Fruit fly (Drosophila melanogaster) whole organism, adult: Measurements from ENCODE around the gene CG42467.

ENCODE experiments used
- CG11617 ChIP-seq: fragments of 200-800 bp; sonication (Bioruptor generic); optimal IDR thresholded peaks from 2 replicates; lab custom pipeline; 2017; ENCODE audit warnings: mild to moderate bottlenecking, missing biosample characterization, missing genetic modification reagents, missing genetic modification characterization
- CG12768 ChIP-seq: fragments of 200-800 bp; sonication (Bioruptor generic); optimal IDR thresholded peaks from 2 replicates; lab custom pipeline; 2017; ENCODE audit warnings: missing biosample characterization, missing genetic modification characterization, mild to moderate bottlenecking, moderate library complexity, missing genetic modification reagents
- CG14711 ChIP-seq: fragments of 200-800 bp; sonication (Bioruptor generic); optimal IDR thresholded peaks from 2 replicates; lab custom pipeline; 2018; ENCODE audit warnings: missing biosample characterization, mild to moderate bottlenecking, missing genetic modification characterization, moderate library complexity
- CG1620 ChIP-seq: fragments of 200-800 bp; sonication (Bioruptor generic); optimal IDR thresholded peaks from 2 replicates; lab custom pipeline; 2016; ENCODE audit warnings: missing biosample characterization, missing genetic modification characterization
- CG33017 ChIP-seq: fragments of 200-800 bp; sonication (Bioruptor generic); optimal IDR thresholded peaks from 2 replicates; lab custom pipeline; 2018; ENCODE audit warnings: missing biosample characterization, mild to moderate bottlenecking, missing genetic modification characterization, moderate library complexity
- CG5204 ChIP-seq: fragments of 200-800 bp; sonication (Bioruptor generic); optimal IDR thresholded peaks from 2 replicates; lab custom pipeline; 2016; ENCODE audit warnings: missing biosample characterization, missing genetic modification characterization
- CG7045 ChIP-seq: fragments of 200-800 bp; sonication (Bioruptor generic); optimal IDR thresholded peaks from 2 replicates; lab custom pipeline; 2017; ENCODE audit warnings: missing biosample characterization, mild to moderate bottlenecking, missing genetic modification characterization
- CG7101 ChIP-seq: fragments of 200-800 bp; sonication (Bioruptor generic); optimal IDR thresholded peaks from 2 replicates; lab custom pipeline; 2018; ENCODE audit warnings: missing biosample characterization, mild to moderate bottlenecking, missing genetic modification characterization, moderate library complexity
- Clk ChIP-seq: fragments of 200-800 bp; sonication (Bioruptor generic); optimal IDR thresholded peaks from 2 replicates; lab custom pipeline; 2017; ENCODE audit warnings: missing biosample characterization, missing genetic modification characterization
- Crg-1 ChIP-seq: fragments of 200-800 bp; sonication (Bioruptor generic); optimal IDR thresholded peaks from 2 replicates; lab custom pipeline; 2016; ENCODE audit warnings: missing biosample characterization, missing genetic modification characterization
- Hr96 ChIP-seq: fragments of 200-800 bp; sonication (Bioruptor generic); optimal IDR thresholded peaks from 2 replicates; lab custom pipeline; 2016; ENCODE audit warnings: missing biosample characterization, missing genetic modification characterization
- Mnt ChIP-seq: fragments of 200-800 bp; sonication (Bioruptor generic); optimal IDR thresholded peaks from 2 replicates; lab custom pipeline; 2016; ENCODE audit warnings: missing biosample characterization, mild to moderate bottlenecking, missing genetic modification characterization
- bab1 ChIP-seq: fragments of 200-800 bp; sonication (Bioruptor generic); optimal IDR thresholded peaks from 3 replicates; lab custom pipeline; 2019; ENCODE audit warnings: missing biosample characterization, mild to moderate bottlenecking, missing genetic modification characterization, moderate library complexity
- cic ChIP-seq: fragments of 200-800 bp; sonication (Bioruptor generic); optimal IDR thresholded peaks from 2 replicates; lab custom pipeline; 2017; ENCODE audit warnings: missing biosample characterization, mild to moderate bottlenecking, missing genetic modification characterization, moderate library complexity
- cnc ChIP-seq, 2 experiments: fragments of >200 bp; optimal IDR thresholded peaks; 2 replicates each; lab custom pipeline; 2017
- kay ChIP-seq: fragments of 200-800 bp; sonication (Bioruptor generic); peaks from one replicate; lab custom pipeline; 2016; ENCODE audit warnings: missing biosample characterization, missing genetic modification characterization, borderline replicate concordance
- ovo ChIP-seq: fragments of 200-800 bp; sonication (Bioruptor generic); optimal IDR thresholded peaks from 2 replicates; lab custom pipeline; 2016; ENCODE audit warnings: missing biosample characterization, missing genetic modification characterization
- pad ChIP-seq: fragments of 200-800 bp; sonication (Bioruptor generic); optimal IDR thresholded peaks from 3 replicates; lab custom pipeline; 2017; ENCODE audit warnings: missing biosample characterization, missing genetic modification characterization, mild to moderate bottlenecking, moderate library complexity, missing genetic modification reagents
- tj ChIP-seq: fragments of 200-800 bp; sonication (Bioruptor generic); optimal IDR thresholded peaks from 3 replicates; lab custom pipeline; 2017; ENCODE audit warnings: missing biosample characterization, mild to moderate bottlenecking, missing genetic modification characterization, moderate library complexity
- toe ChIP-seq: fragments of 200-800 bp; sonication (Bioruptor generic); optimal IDR thresholded peaks from 2 replicates; lab custom pipeline; 2016; ENCODE audit warnings: missing biosample characterization, missing genetic modification characterization

The CG42467 gene

dm6 chr2L:3695361-3695818 is 5.7 kb upstream of the CG42467 start, which contains the start of gene CG16713:
CG16713 (minus strand) TSS chr2L:3695411.
- peak; percentile 25 for TF ChIP-seq cic (GFP tag; lab: Kevin White, UChicago)
- TF ChIP-seq kay (GFP tag; lab: Kevin White, UChicago), result peak; percentile 36
- TF ChIP-seq CG7045, result no peak

- no peak for TF ChIP-seq cnc (optimal IDR thresholded peaks at IDR 0.05; lab: Kevin White, UChicago)
- peak; percentile 27 for TF ChIP-seq cic (GFP tag; lab: Kevin White, UChicago)
These were observed 4.7 kb upstream of the CG42467 start, which contains the start of gene IM33 for dm6 chr2L:3696438-3696837. IM33 (minus strand) TSS chr2L:3696658.

dm6 chr2L:3697772-3698171 is 3.3 kb upstream of the CG42467 start, which contains the start of gene CG3604:
CG3604 (minus strand) TSS chr2L:3697872.
- no peak for TF ChIP-seq cnc (optimal IDR thresholded peaks at IDR 0.05; lab: Kevin White, UChicago)
- TF ChIP-seq CG33017 (tag; lab: Kevin White, UChicago), result no peak
- TF ChIP-seq CG11617 (GFP tag; lab: Kevin White, UChicago), result no peak
- no peak for TF ChIP-seq Mnt (GFP tag; lab: Kevin White, UChicago)
- TF ChIP-seq ovo (GFP tag; lab: Kevin White, UChicago), result no peak

dm6 chr2L:3698992-3699514 is 2.0 kb upstream of the CG42467 start, which contains the start of the genes CG10031 and CG42464:
CG10031 (minus strand) TSS chr2L:3699092.
CG42464 (plus strand) TSS chr2L:3699464.
- peak; percentile 84 for TF ChIP-seq kay (GFP tag; lab: Kevin White, UChicago)
- no peak for TF ChIP-seq CG5204 (GFP tag; lab: Kevin White, UChicago)

- TF ChIP-seq CG14711 (tag; lab: Kevin White, UChicago), result no peak
- TF ChIP-seq Crg-1 (GFP tag; lab: Kevin White, UChicago), result no peak
- TF ChIP-seq cic (GFP tag; lab: Kevin White, UChicago), result no peak
- no peak for TF ChIP-seq Hr96
- no peak for TF ChIP-seq tj (GFP tag; lab: Kevin White, UChicago)
- TF ChIP-seq CG12768, result no peak
- TF ChIP-seq Clk (GFP tag; lab: Kevin White, UChicago), result no peak
- no peak for TF ChIP-seq cnc (optimal IDR thresholded peaks at IDR 0.05; lab: Kevin White, UChicago)
- no peak for TF ChIP-seq bab1 (GFP tag; lab: Kevin White, UChicago)
- TF ChIP-seq kay (GFP tag; lab: Kevin White, UChicago), result no peak
- no peak for TF ChIP-seq CG7101 (tag; lab: Kevin White, UChicago)
- no peak for TF ChIP-seq ovo (GFP tag; lab: Kevin White, UChicago)
- no peak for TF ChIP-seq CG7045
These were observed 1.2 kb upstream of the CG42467 start, which contains the start of gene CG42465 for dm6 chr2L:3699895-3700294. CG42465 (plus strand) TSS chr2L:3700195.

dm6 chr2L:3700374-3700773 is 716 bp upstream of the CG42467 start, which contains the start of gene Sfp24C1:
Sfp24C1 (plus strand) TSS chr2L:3700674.
- no peak for TF ChIP-seq pad
- no peak for TF ChIP-seq Hr96
- TF ChIP-seq cnc (optimal IDR thresholded peaks at IDR 0.05; lab: Kevin White, UChicago), result no peak
- no peak for TF ChIP-seq toe (GFP tag; lab: Kevin White, UChicago)
- TF ChIP-seq ovo (GFP tag; lab: Kevin White, UChicago), result no peak

dm6 chr2L:3701526-3701925 is 436 bp downstream of the CG42467 start, which contains the start of gene CG43145:
CG43145 (plus strand) TSS chr2L:3701826.
- no peak for TF ChIP-seq tj (GFP tag; lab: Kevin White, UChicago)
- TF ChIP-seq Mnt (GFP tag; lab: Kevin White, UChicago), result no peak
- TF ChIP-seq Hr96, result no peak
- no peak for TF ChIP-seq toe (GFP tag; lab: Kevin White, UChicago)
- no peak for TF ChIP-seq CG7101 (tag; lab: Kevin White, UChicago)
- TF ChIP-seq CG7045, result no peak
- TF ChIP-seq ovo (GFP tag; lab: Kevin White, UChicago), result no peak
- no peak for TF ChIP-seq CG1620 (GFP tag; lab: Kevin White, UChicago)
- TF ChIP-seq cnc (optimal IDR thresholded peaks at IDR 0.05; lab: Kevin White, UChicago), result no peak
- TF ChIP-seq bab1 (GFP tag; lab: Kevin White, UChicago), result no peak

- peak; percentile 79 for TF ChIP-seq CG33017 (tag; lab: Kevin White, UChicago)
- TF ChIP-seq kay (GFP tag; lab: Kevin White, UChicago), result peak; percentile 77
- no peak for TF ChIP-seq CG11617 (GFP tag; lab: Kevin White, UChicago)
- peak; percentile 7 for TF ChIP-seq CG1620 (GFP tag; lab: Kevin White, UChicago)
- no peak for TF ChIP-seq Mnt (GFP tag; lab: Kevin White, UChicago)
- TF ChIP-seq toe (GFP tag; lab: Kevin White, UChicago), result peak; percentile 57
- no peak for TF ChIP-seq bab1 (GFP tag; lab: Kevin White, UChicago)
- TF ChIP-seq cnc (optimal IDR thresholded peaks at IDR 0.05; lab: Kevin White, UChicago), result no peak
- no peak for TF ChIP-seq ovo (GFP tag; lab: Kevin White, UChicago)
- TF ChIP-seq CG14711 (tag; lab: Kevin White, UChicago), result peak; percentile 64
- TF ChIP-seq CG12768, result peak; percentile 64
- TF ChIP-seq pad, result peak; percentile 22
- TF ChIP-seq cic (GFP tag; lab: Kevin White, UChicago), result no peak
- TF ChIP-seq tj (GFP tag; lab: Kevin White, UChicago), result peak; percentile 13
- peak; percentile 54 for TF ChIP-seq Hr96
- TF ChIP-seq CG5204 (GFP tag; lab: Kevin White, UChicago), result peak; percentile 69
- TF ChIP-seq CG7101 (tag; lab: Kevin White, UChicago), result peak; percentile 45
- TF ChIP-seq CG7045, result peak; percentile 44
- TF ChIP-seq Clk (GFP tag; lab: Kevin White, UChicago), result no peak
- no peak for TF ChIP-seq Crg-1 (GFP tag; lab: Kevin White, UChicago)
These were observed 2.2 kb downstream of the CG42467 start, which contains the start of gene CG2816 for dm6 chr2L:3703260-3703659. CG2816 (plus strand) TSS chr2L:3703659.
